Fruit fly (Drosophila melanogaster) whole organism, embryonic: ENCODE measurements around the gene Atg5.

ENCODE experiments used
- Atf6 ChIP-seq: fragments of 200-800 bp; sonication (Bioruptor generic); IDR thresholded peaks from 2 replicates; pipeline ENCODE4 v1.3.6; 2022; ENCODE audit warnings: missing biosample characterization, missing genetic modification characterization
- CG10654 ChIP-seq: fragments of 200-800 bp; sonication (Bioruptor generic); optimal IDR thresholded peaks from 2 replicates; lab custom pipeline; 2016; ENCODE audit warnings: missing biosample characterization, missing genetic modification characterization
- CG11398 ChIP-seq: fragments of 200-800 bp; sonication (Bioruptor generic); optimal IDR thresholded peaks from 2 replicates; lab custom pipeline; 2016; ENCODE audit warnings: missing biosample characterization, missing genetic modification characterization
- CG14667 ChIP-seq: fragments of 200-800 bp; sonication (Bioruptor generic); IDR thresholded peaks from 2 replicates; pipeline ENCODE4 v1.3.6; 2022; ENCODE audit warnings: missing biosample characterization, missing genetic modification characterization
- CG17385 ChIP-seq: fragments of 200-800 bp; sonication (Bioruptor generic); optimal IDR thresholded peaks from 3 replicates; lab custom pipeline; 2018; ENCODE audit warnings: missing biosample characterization, mild to moderate bottlenecking, missing genetic modification characterization
- CG17568 ChIP-seq: fragments of 200-800 bp; sonication (Bioruptor generic); optimal IDR thresholded peaks from 2 replicates; lab custom pipeline; 2018; ENCODE audit warnings: missing biosample characterization, mild to moderate bottlenecking, missing genetic modification characterization, moderate library complexity
- CG17612 ChIP-seq: fragments of 200-800 bp; sonication (Bioruptor generic); IDR thresholded peaks from 2 replicates; pipeline ENCODE4 v1.3.6; 2022; ENCODE audit warnings: missing biosample characterization, missing genetic modification characterization
- CG18619 ChIP-seq: fragments of 200-800 bp; sonication (Bioruptor generic); optimal IDR thresholded peaks from 3 replicates; lab custom pipeline; 2017; ENCODE audit warnings: missing biosample characterization, mild to moderate bottlenecking, missing genetic modification characterization
- CG30431 ChIP-seq: fragments of 200-800 bp; sonication (Bioruptor generic); optimal IDR thresholded peaks from 2 replicates; lab custom pipeline; 2017; ENCODE audit warnings: missing biosample characterization, missing genetic modification characterization
- CG32532 ChIP-seq: fragments of 200-800 bp; sonication (Bioruptor generic); IDR thresholded peaks from 2 replicates; pipeline ENCODE4 v1.3.6; 2022; ENCODE audit warnings: missing biosample characterization, missing genetic modification characterization
- CG3281 ChIP-seq: fragments of 200-800 bp; sonication (Bioruptor generic); optimal IDR thresholded peaks from 3 replicates; lab custom pipeline; 2017; ENCODE audit warnings: missing biosample characterization, mild to moderate bottlenecking, missing genetic modification characterization
- CG34422 ChIP-seq: fragments of 200-800 bp; sonication (Bioruptor generic); IDR thresholded peaks from 3 replicates; pipeline ENCODE4 v1.3.6; 2022; ENCODE audit warnings: missing biosample characterization, missing genetic modification characterization
- CG3838 ChIP-seq: fragments of 200-800 bp; sonication (Bioruptor generic); optimal IDR thresholded peaks from 3 replicates; lab custom pipeline; 2016; ENCODE audit warnings: missing biosample characterization, missing genetic modification characterization
- CG4282 ChIP-seq: fragments of 200-800 bp; sonication (Bioruptor generic); optimal IDR thresholded peaks from 2 replicates; lab custom pipeline; 2016; ENCODE audit warnings: missing biosample characterization, missing genetic modification characterization
- CG4328 ChIP-seq: fragments of 200-800 bp; sonication (Bioruptor generic); optimal IDR thresholded peaks from 3 replicates; lab custom pipeline; 2017; ENCODE audit warnings: missing biosample characterization, missing genetic modification reagents, missing genetic modification characterization
- CG6683 ChIP-seq: fragments of 200-800 bp; sonication (Bioruptor generic); optimal IDR thresholded peaks from 2 replicates; lab custom pipeline; 2017; ENCODE audit warnings: missing biosample characterization, mild to moderate bottlenecking, missing genetic modification characterization, missing genetic modification reagents
- CG7357 ChIP-seq: fragments of 200-800 bp; sonication (Bioruptor generic); IDR thresholded peaks from 3 replicates; pipeline ENCODE4 v1.3.6; 2022; ENCODE audit warnings: missing biosample characterization, missing genetic modification characterization
- CG7745 ChIP-seq: fragments of 200-800 bp; sonication (Bioruptor generic); optimal IDR thresholded peaks from 2 replicates; lab custom pipeline; 2018; ENCODE audit warnings: missing biosample characterization, mild to moderate bottlenecking, missing genetic modification characterization, moderate library complexity
- CG9215 ChIP-seq: fragments of 200-800 bp; sonication (Bioruptor generic); IDR thresholded peaks from 2 replicates; pipeline ENCODE4 v1.3.6; 2022; ENCODE audit warnings: missing biosample characterization, missing genetic modification characterization
- CoRest ChIP-seq: fragments of 200-800 bp; sonication (Bioruptor generic); optimal IDR thresholded peaks from 3 replicates; lab custom pipeline; 2018; ENCODE audit warnings: missing biosample characterization, mild to moderate bottlenecking, missing genetic modification characterization, moderate library complexity
- Dip3 ChIP-seq: fragments of 200-800 bp; sonication (Bioruptor generic); optimal IDR thresholded peaks from 3 replicates; lab custom pipeline; 2016; ENCODE audit warnings: missing biosample characterization, missing genetic modification characterization
- E2f1 ChIP-seq: fragments of 200-800 bp; sonication (Bioruptor generic); IDR thresholded peaks from 2 replicates; pipeline ENCODE4 v1.3.6; 2022; ENCODE audit warnings: missing biosample characterization, missing genetic modification characterization
- E2f2 ChIP-seq: fragments of 200-800 bp; sonication (Bioruptor generic); IDR thresholded peaks from 2 replicates; pipeline ENCODE4 v1.3.6; 2022; ENCODE audit warnings: missing biosample characterization, missing genetic modification characterization
- ERR ChIP-seq: fragments of 200-800 bp; sonication (Bioruptor generic); optimal IDR thresholded peaks from 2 replicates; lab custom pipeline; 2016; ENCODE audit warnings: missing biosample characterization, missing genetic modification characterization
- Eip74EF ChIP-seq, 2 experiments: fragments of 200-800 bp in 1 of 2; fragments of >200 bp in 1 of 2; sonication (Bioruptor generic) in 1 of 2; optimal IDR thresholded peaks; 2 replicates each; lab custom pipeline; 2017 to 2019; ENCODE audit warnings: missing biosample characterization in 2 of 2, missing genetic modification characterization in 2 of 2, mild to moderate bottlenecking in 1 of 2, moderate library complexity in 1 of 2
- Fer3 ChIP-seq: fragments of 200-800 bp; sonication (Bioruptor generic); optimal IDR thresholded peaks from 2 replicates; lab custom pipeline; 2018; ENCODE audit warnings: missing biosample characterization, mild to moderate bottlenecking, missing genetic modification characterization, moderate library complexity
- GATAe ChIP-seq: fragments of 200-800 bp; sonication (Bioruptor generic); conservative IDR thresholded peaks from 2 replicates; pipeline ENCODE4 v1.3.6; 2022; ENCODE audit warnings: missing biosample characterization, missing genetic modification characterization
- Gsc ChIP-seq: fragments of 200-800 bp; sonication (Bioruptor generic); IDR thresholded peaks from 2 replicates; pipeline ENCODE4 v1.3.6; 2022; ENCODE audit warnings: missing biosample characterization, missing genetic modification characterization
- Hr51 ChIP-seq, 2 experiments: fragments of 200-800 bp; sonication (Bioruptor generic); optimal IDR thresholded peaks; 2 replicates in 1 of 2; 3 replicates in 1 of 2; lab custom pipeline; 2016 to 2018; ENCODE audit warnings: missing biosample characterization in 2 of 2, missing genetic modification characterization in 2 of 2, mild to moderate bottlenecking in 1 of 2, moderate library complexity in 1 of 2
- Mrtf ChIP-seq: fragments of 200-800 bp; sonication (Bioruptor generic); IDR thresholded peaks from 3 replicates; pipeline ENCODE4 v1.3.6; 2022; ENCODE audit warnings: missing biosample characterization, missing genetic modification characterization
- Myb ChIP-seq: fragments of 200-800 bp; sonication (Bioruptor generic); optimal IDR thresholded peaks from 2 replicates; lab custom pipeline; 2016; ENCODE audit warnings: missing biosample characterization, missing genetic modification characterization
- Poxn ChIP-seq: fragments of 200-800 bp; sonication (Bioruptor generic); IDR thresholded peaks from 2 replicates; pipeline ENCODE4 v1.3.6; 2022; ENCODE audit warnings: missing biosample characterization, missing genetic modification characterization
- Ptx1 ChIP-seq: fragments of 200-800 bp; sonication (Bioruptor generic); IDR thresholded peaks from 2 replicates; pipeline ENCODE4 v1.3.6; 2022; ENCODE audit warnings: missing biosample characterization, missing genetic modification characterization
- Ravus ChIP-seq: fragments of 200-800 bp; sonication (Bioruptor generic); IDR thresholded peaks from 2 replicates; pipeline ENCODE4 v1.3.6; 2022; ENCODE audit warnings: missing biosample characterization, missing genetic modification characterization
- abd-A ChIP-seq: fragments of 200-800 bp; sonication (Bioruptor generic); optimal IDR thresholded peaks from 3 replicates; lab custom pipeline; 2019; ENCODE audit warnings: missing biosample characterization, mild to moderate bottlenecking, missing genetic modification characterization, moderate library complexity
- bbx ChIP-seq: fragments of 200-800 bp; sonication (Bioruptor generic); IDR thresholded peaks from 2 replicates; pipeline ENCODE4 v1.3.6; 2022; ENCODE audit warnings: missing biosample characterization, missing genetic modification characterization; ENCODE audit not compliant: partially characterized antibody
- disco-r ChIP-seq: fragments of 200-800 bp; sonication (Bioruptor generic); optimal IDR thresholded peaks from 2 replicates; lab custom pipeline; 2016; ENCODE audit warnings: missing biosample characterization, missing genetic modification characterization
- dpn ChIP-seq, 2 experiments: fragments of 200-800 bp; sonication (Bioruptor generic); optimal IDR thresholded peaks; 3 replicates each; lab custom pipeline; 2016; ENCODE audit warnings: missing biosample characterization in 2 of 2, missing genetic modification characterization in 2 of 2
- nom ChIP-seq: fragments of 200-800 bp; sonication (Bioruptor generic); optimal IDR thresholded peaks from 2 replicates; lab custom pipeline; 2017; ENCODE audit warnings: missing biosample characterization, missing genetic modification characterization, mild to moderate bottlenecking, moderate library complexity, missing genetic modification reagents
- oc ChIP-seq: fragments of 200-800 bp; sonication (Bioruptor generic); optimal IDR thresholded peaks from 2 replicates; lab custom pipeline; 2018; ENCODE audit warnings: missing biosample characterization, mild to moderate bottlenecking, missing genetic modification characterization, moderate library complexity
- run ChIP-seq: fragments of 200-800 bp; sonication (Bioruptor generic); optimal IDR thresholded peaks from 3 replicates; lab custom pipeline; 2018; ENCODE audit warnings: missing biosample characterization, mild to moderate bottlenecking, missing genetic modification characterization
- tll ChIP-seq, 2 experiments: fragments of 200-800 bp in 1 of 2; fragments of >200 bp in 1 of 2; sonication (Bioruptor generic) in 1 of 2; optimal IDR thresholded peaks; 2 replicates each; lab custom pipeline; 2017 to 2019; ENCODE audit warnings: missing biosample characterization in 2 of 2, missing genetic modification characterization in 2 of 2, mild to moderate bottlenecking in 1 of 2, moderate library complexity in 1 of 2
- ttk ChIP-seq: fragments of 200-800 bp; sonication (Bioruptor generic); IDR thresholded peaks from 2 replicates; pipeline ENCODE4 v2.1.2; 2022; ENCODE audit warnings: missing biosample characterization, missing genetic modification characterization
- vvl ChIP-seq: fragments of 200-800 bp; sonication (Bioruptor generic); IDR thresholded peaks from 2 replicates; pipeline ENCODE4 v1.3.6; 2022; ENCODE audit warnings: missing biosample characterization, missing genetic modification characterization
- zfh2 ChIP-seq: fragments of 200-800 bp; sonication (Bioruptor generic); optimal IDR thresholded peaks from 2 replicates; lab custom pipeline; 2016; ENCODE audit warnings: missing biosample characterization, missing genetic modification characterization

Gene Atg5

DNA sequence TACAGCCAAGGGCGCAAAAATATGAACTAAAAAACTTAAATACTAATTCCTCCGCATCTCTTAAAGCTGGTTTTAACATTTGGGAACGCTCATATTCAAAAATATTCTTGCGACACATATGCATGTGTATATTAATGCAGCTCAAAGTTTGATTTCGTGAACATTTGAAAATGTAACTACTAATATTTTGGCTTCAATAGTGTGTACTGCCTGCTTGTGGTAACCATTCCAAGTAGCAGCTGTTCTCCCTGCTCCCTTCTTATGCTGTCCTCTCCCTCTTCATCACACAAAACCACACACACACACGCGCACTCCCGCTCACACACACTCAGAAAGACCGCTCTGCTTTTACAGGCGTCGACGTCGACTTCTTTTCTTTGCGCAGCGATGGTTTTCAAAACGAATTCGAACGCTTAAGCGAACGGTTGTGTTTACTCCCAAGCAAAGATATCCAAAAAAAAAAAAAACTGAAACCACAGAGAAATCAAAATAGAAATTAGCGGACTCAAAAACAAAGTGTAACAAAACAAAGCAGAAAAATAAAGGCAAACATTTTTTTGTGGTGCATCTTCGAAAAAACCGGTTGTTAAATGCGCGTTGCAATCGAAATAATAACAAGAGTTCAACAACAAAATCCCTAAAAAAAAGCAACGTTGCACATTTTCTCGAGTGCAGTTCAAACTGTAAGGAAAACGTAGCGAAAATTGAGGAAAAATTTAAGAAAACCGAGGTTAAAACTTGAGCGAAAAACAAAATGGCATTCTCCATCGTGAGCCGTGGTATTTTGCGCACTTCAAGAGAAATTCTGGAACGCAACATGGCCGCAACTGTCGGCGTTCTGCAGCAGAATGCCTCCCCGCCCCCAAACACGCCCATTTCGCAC lies 13.6 kb upstream of the Atg5 start, which contains the start of gene CBP (continued):
- TF ChIP-seq run (tag; lab: Kevin White, UChicago) (peak; percentile 97), ttk (GFP tag; lab: Robert Waterston, UW) (peak; percentile 95), vvl (GFP tag; lab: Robert Waterston, UW) (peak; percentile 98), CG4328 (peak; percentile 93), CG9215 (GFP tag; lab: Robert Waterston, UW) (peak; percentile 84)

- TF ChIP-seq Fer3 (tag; lab: Kevin White, UChicago), result peak; percentile 81
- peak; percentile 72 for TF ChIP-seq Myb (GFP tag; lab: Kevin White, UChicago)
- TF ChIP-seq Atf6, result peak; percentile 74; the same call in 1 of the 2 replicates
- TF ChIP-seq disco-r (GFP tag; lab: Kevin White, UChicago), result peak; percentile 71
- TF ChIP-seq E2f1, result peak; percentile 85
- peak; percentile 88 to 93 for TF ChIP-seq dpn (GFP tag; optimal IDR thresholded peaks at IDR 0.05; lab: Kevin White, UChicago)
- no peak for TF ChIP-seq bbx (GFP tag; lab: Robert Waterston, UW)
- TF ChIP-seq CG7745 (tag; lab: Kevin White, UChicago), result peak; percentile 69
- TF ChIP-seq CG3838, result peak; percentile 68
- TF ChIP-seq E2f2 (GFP tag; lab: Robert Waterston, UW), result peak; percentile 65
- no peak for TF ChIP-seq Poxn (GFP tag; lab: Robert Waterston, UW)
- peak; percentile 16 for TF ChIP-seq abd-A (tag; lab: Kevin White, UChicago)
- peak; percentile 68 for TF ChIP-seq Gsc (GFP tag; lab: Robert Waterston, UW)
- TF ChIP-seq CG10654 (GFP tag; lab: Kevin White, UChicago), result peak; percentile 89
- peak; percentile 79 for TF ChIP-seq CG7357 (GFP tag; lab: Robert Waterston, UW)
- peak; percentile 94 for TF ChIP-seq CoRest (tag; lab: Kevin White, UChicago)
- TF ChIP-seq CG17612 (GFP tag; lab: Robert Waterston, UW), result peak; percentile 73
- peak; percentile 74 for TF ChIP-seq CG14667 (GFP tag; lab: Robert Waterston, UW)
- TF ChIP-seq nom (GFP tag; lab: Kevin White, UChicago), result no peak
- TF ChIP-seq CG17568 (GFP tag; lab: Kevin White, UChicago), result peak; percentile 73
- TF ChIP-seq CG6683 (GFP tag; lab: Kevin White, UChicago), result peak; percentile 69
- TF ChIP-seq zfh2 (GFP tag; lab: Kevin White, UChicago), result peak; percentile 35
- TF ChIP-seq CG11398, result peak; percentile 84
- peak; percentile 86 for TF ChIP-seq CG3281 (GFP tag; lab: Kevin White, UChicago)
- peak; percentile 90 for TF ChIP-seq CG34422 (GFP tag; lab: Robert Waterston, UW)
- TF ChIP-seq CG32532 (GFP tag; lab: Robert Waterston, UW), result peak; percentile 64; the same call in 1 of the 2 replicates
- peak in 1 of 2 experiments; percentile 91 for TF ChIP-seq Eip74EF (GFP tag; optimal IDR thresholded peaks at IDR 0.05; lab: Kevin White, UChicago)
- TF ChIP-seq ERR (GFP tag; lab: Kevin White, UChicago), result peak; percentile 77
- TF ChIP-seq Dip3 (GFP tag; lab: Kevin White, UChicago), result peak; percentile 63
- no peak for TF ChIP-seq tll (GFP tag; optimal IDR thresholded peaks at IDR 0.05; lab: Kevin White, UChicago)
- peak; percentile 79 for TF ChIP-seq oc (tag; lab: Kevin White, UChicago)
- TF ChIP-seq CG30431 (GFP tag; lab: Kevin White, UChicago), result peak; percentile 90
- peak; percentile 83 for TF ChIP-seq CG17385 (GFP tag; lab: Kevin White, UChicago)
- TF ChIP-seq Hr51 (GFP tag; optimal IDR thresholded peaks at IDR 0.05; lab: Kevin White, UChicago), result peak; percentile 69 to 95
- peak; percentile 49 for TF ChIP-seq Ravus (GFP tag; lab: Robert Waterston, UW)
- TF ChIP-seq Mrtf (GFP tag; lab: Robert Waterston, UW), result peak; percentile 89
- TF ChIP-seq Ptx1 (GFP tag; lab: Robert Waterston, UW), result peak; percentile 90
- no peak; the same call in 1 of the 2 replicates for TF ChIP-seq GATAe (GFP tag; lab: Robert Waterston, UW)
- peak; percentile 85 for TF ChIP-seq CG18619 (GFP tag; lab: Kevin White, UChicago)
- peak; percentile 64 for TF ChIP-seq CG4282
Measured at dm6 chrX:7336121-7336961, 12.8 kb upstream of the Atg5 start.
